Fruit fly (Drosophila melanogaster) whole organism, wandering third instar larva: ENCODE results near the gene CG44838.

ENCODE experiments used
- Abd-B ChIP-seq: fragments of >200 bp; optimal IDR thresholded peaks from 2 replicates; lab custom pipeline; 2017; ENCODE audit warnings: missing biosample characterization, missing genetic modification characterization
- CG32264 ChIP-seq: fragments of 200-800 bp; sonication (Bioruptor generic); optimal IDR thresholded peaks from 2 replicates; lab custom pipeline; 2016; ENCODE audit warnings: missing biosample characterization, missing genetic modification characterization
- Dfd ChIP-seq: fragments of >200 bp; optimal IDR thresholded peaks from 2 replicates; lab custom pipeline; 2017; ENCODE audit warnings: missing biosample characterization, missing genetic modification characterization
- Dif ChIP-seq: fragments of 200-275, 200-300 bp; sonication (Bioruptor generic); optimal IDR thresholded peaks from 2 replicates; lab custom pipeline; 2018; ENCODE audit warnings: missing biosample characterization, missing genetic modification characterization; ENCODE audit not compliant: partially characterized antibody
- GATAd ChIP-seq: sonication (Bioruptor generic); optimal IDR thresholded peaks from 2 replicates; lab custom pipeline; 2016; ENCODE audit warnings: missing biosample characterization, missing genetic modification characterization
- Hr83 ChIP-seq: fragments of 200-300 bp; sonication (Bioruptor generic); optimal IDR thresholded peaks from 2 replicates; lab custom pipeline; 2016; ENCODE audit warnings: missing biosample characterization, mild to moderate bottlenecking, missing genetic modification characterization, moderate library complexity; ENCODE audit not compliant: poor library complexity, severe bottlenecking
- Jra ChIP-seq: sonication (Bioruptor generic); optimal IDR thresholded peaks from 2 replicates; lab custom pipeline; 2016; ENCODE audit warnings: missing biosample characterization, missing genetic modification characterization
- brk ChIP-seq: fragments of 200-800 bp; sonication (Bioruptor generic); optimal IDR thresholded peaks from 2 replicates; lab custom pipeline; 2016; ENCODE audit warnings: missing biosample characterization, mild to moderate bottlenecking, missing genetic modification characterization
- ey ChIP-seq: fragments of 200-800 bp; sonication (Bioruptor generic); optimal IDR thresholded peaks from 2 replicates; lab custom pipeline; 2016; ENCODE audit warnings: missing biosample characterization, missing genetic modification characterization
- tai ChIP-seq: sonication (Bioruptor generic); optimal IDR thresholded peaks from 2 replicates; lab custom pipeline; 2016; ENCODE audit warnings: missing biosample characterization, missing genetic modification characterization
- usp ChIP-seq: fragments of >200 bp; optimal IDR thresholded peaks from 2 replicates; lab custom pipeline; 2017; ENCODE audit warnings: missing biosample characterization, missing genetic modification characterization

dm6 chr3L:9503552-9504317 lies 42.9 kb downstream of the CG44838 start:
- TF ChIP-seq ey (GFP tag; lab: Kevin White, UChicago): no peak
- no peak for TF ChIP-seq Dfd (GFP tag; lab: Kevin White, UChicago)
- no peak for TF ChIP-seq GATAd (GFP tag; lab: Kevin White, UChicago)
- no peak for TF ChIP-seq brk (GFP tag; lab: Kevin White, UChicago)
- TF ChIP-seq Jra (GFP tag; lab: Kevin White, UChicago): no peak
- TF ChIP-seq usp: no peak
- no peak for TF ChIP-seq Abd-B (GFP tag; lab: Kevin White, UChicago)
- TF ChIP-seq tai: no peak
- TF ChIP-seq Dif (GFP tag; lab: Kevin White, UChicago): no peak
- TF ChIP-seq Hr83 (GFP tag; lab: Kevin White, UChicago): no peak
- TF ChIP-seq CG32264: no peak
